Fruit fly (Drosophila melanogaster) whole organism, embryonic: ENCODE data around the gene CG15543.

Experiments
- Abd-B ChIP-seq: fragments of 200-800 bp; sonication (Bioruptor generic); optimal IDR thresholded peaks from 2 replicates; lab custom pipeline; 2018; ENCODE audit warnings: missing biosample characterization, mild to moderate bottlenecking, missing genetic modification characterization, moderate library complexity
- Aef1 ChIP-seq: fragments of 200-800 bp; sonication (Bioruptor generic); IDR thresholded peaks from 3 replicates; pipeline ENCODE4 v1.3.6; 2022; ENCODE audit warnings: missing biosample characterization, missing genetic modification characterization
- CG15073 ChIP-seq: fragments of 200-800 bp; sonication (Bioruptor generic); optimal IDR thresholded peaks from 2 replicates; lab custom pipeline; 2016; ENCODE audit warnings: missing biosample characterization, missing genetic modification characterization
- CG15601 ChIP-seq: fragments of 200-800 bp; sonication (Bioruptor generic); optimal IDR thresholded peaks from 3 replicates; lab custom pipeline; 2019; ENCODE audit warnings: missing biosample characterization, mild to moderate bottlenecking, missing genetic modification characterization, moderate library complexity
- CG6689 ChIP-seq: fragments of 200-800 bp; sonication (Bioruptor generic); IDR thresholded peaks from 2 replicates; pipeline ENCODE4 v1.3.6; 2022; ENCODE audit warnings: missing biosample characterization, missing genetic modification characterization
- CG8478 ChIP-seq: fragments of >200 bp; optimal IDR thresholded peaks from 2 replicates; lab custom pipeline; 2018
- Dad ChIP-seq: fragments of 200-800 bp; sonication (Bioruptor generic); optimal IDR thresholded peaks from 3 replicates; lab custom pipeline; 2016; ENCODE audit warnings: missing biosample characterization, missing genetic modification characterization
- Kr ChIP-seq: fragments of 200-800 bp; sonication (Bioruptor generic); optimal IDR thresholded peaks from 2 replicates; lab custom pipeline; 2017; ENCODE audit warnings: missing biosample characterization, mild to moderate bottlenecking, missing genetic modification characterization
- Rx ChIP-seq: fragments of 200-800 bp; sonication (Bioruptor generic); IDR thresholded peaks from 2 replicates; pipeline ENCODE4 v1.3.6; 2022; ENCODE audit warnings: missing biosample characterization, missing genetic modification characterization
- fd102C ChIP-seq: fragments of 200-800 bp; sonication (Bioruptor generic); optimal IDR thresholded peaks from 2 replicates; lab custom pipeline; 2018; ENCODE audit warnings: missing biosample characterization, mild to moderate bottlenecking, missing genetic modification characterization, moderate library complexity
- pros ChIP-seq: fragments of 200-800 bp; sonication (Bioruptor generic); optimal IDR thresholded peaks from 3 replicates; lab custom pipeline; 2019; ENCODE audit warnings: missing biosample characterization, mild to moderate bottlenecking, missing genetic modification characterization, moderate library complexity
- vnd ChIP-seq: fragments of 200-800 bp; sonication (Bioruptor generic); IDR thresholded peaks from 3 replicates; pipeline ENCODE4 v1.3.6; 2022; ENCODE audit warnings: missing biosample characterization, missing genetic modification characterization; ENCODE audit not compliant: partially characterized antibody

- TF ChIP-seq fd102C = no peak
- TF ChIP-seq CG8478 (lab: Kevin White, UChicago) = no peak
- no peak for TF ChIP-seq CG15601 (tag; lab: Kevin White, UChicago)
- no peak for TF ChIP-seq Abd-B
- TF ChIP-seq Aef1 (GFP tag; lab: Robert Waterston, UW) = no peak
- no peak for TF ChIP-seq CG6689 (GFP tag; lab: Robert Waterston, UW)
- TF ChIP-seq CG15073 (GFP tag; lab: Kevin White, UChicago) = no peak
- peak; percentile 95 for TF ChIP-seq pros (GFP tag; lab: Kevin White, UChicago)
- no peak for TF ChIP-seq Kr (GFP tag; lab: Kevin White, UChicago)
- no peak for TF ChIP-seq Rx
- TF ChIP-seq vnd (GFP tag; lab: Robert Waterston, UW) = no peak
- TF ChIP-seq Dad (GFP tag; lab: Kevin White, UChicago) = no peak
Observed at dm6 chr3R:30758725-30759714, 16.3 kb downstream of the CG15543 start.
